Fruit fly (Drosophila melanogaster) whole organism, embryonic: Measurements from ENCODE around the gene CG31875.

Source experiments
- ATbp ChIP-seq: fragments of 200-800 bp; sonication (Bioruptor generic); optimal IDR thresholded peaks from 2 replicates; lab custom pipeline; 2017; ENCODE audit warnings: missing biosample characterization, mild to moderate bottlenecking, missing genetic modification characterization, missing genetic modification reagents
- Atf3 ChIP-seq: fragments of 200-800 bp; sonication (Bioruptor generic); optimal IDR thresholded peaks from 3 replicates; lab custom pipeline; 2016; ENCODE audit warnings: missing biosample characterization, missing genetic modification characterization
- CG10267 ChIP-seq: fragments of 200-800 bp; sonication (Bioruptor generic); optimal IDR thresholded peaks from 2 replicates; lab custom pipeline; 2018; ENCODE audit warnings: missing biosample characterization, mild to moderate bottlenecking, missing genetic modification characterization, moderate library complexity
- CG10979 ChIP-seq: fragments of 200-800 bp; sonication (Bioruptor generic); optimal IDR thresholded peaks from 2 replicates; lab custom pipeline; 2018; ENCODE audit warnings: missing biosample characterization, mild to moderate bottlenecking, missing genetic modification characterization, moderate library complexity
- CG13424 ChIP-seq: fragments of 200-800 bp; sonication (Bioruptor generic); optimal IDR thresholded peaks from 2 replicates; lab custom pipeline; 2019; ENCODE audit warnings: missing biosample characterization, mild to moderate bottlenecking, missing genetic modification characterization, moderate library complexity
- CG17829 ChIP-seq: fragments of 200-800 bp; optimal IDR thresholded peaks from 2 replicates; lab custom pipeline; 2019; ENCODE audit warnings: missing biosample characterization, mild to moderate bottlenecking, missing genetic modification characterization, moderate library complexity
- CG2120 ChIP-seq: fragments of 200-800 bp; sonication (Bioruptor generic); optimal IDR thresholded peaks from 3 replicates; lab custom pipeline; 2016; ENCODE audit warnings: missing biosample characterization, missing genetic modification characterization
- CG2712 ChIP-seq: fragments of 200-800 bp; optimal IDR thresholded peaks from 3 replicates; lab custom pipeline; 2019; ENCODE audit warnings: missing biosample characterization, mild to moderate bottlenecking, missing genetic modification characterization, moderate library complexity
- CG31388 ChIP-seq: fragments of 200-800 bp; sonication (Bioruptor generic); optimal IDR thresholded peaks from 2 replicates; lab custom pipeline; 2016; ENCODE audit warnings: missing biosample characterization, missing genetic modification characterization
- CG32767 ChIP-seq: fragments of 200-800 bp; sonication (Bioruptor generic); IDR thresholded peaks from 2 replicates; pipeline ENCODE4 v1.3.6; 2022; ENCODE audit warnings: missing biosample characterization, missing genetic modification characterization
- CG33557 ChIP-seq: fragments of 200-800 bp; sonication (Bioruptor generic); optimal IDR thresholded peaks from 2 replicates; lab custom pipeline; 2019; ENCODE audit warnings: missing biosample characterization, mild to moderate bottlenecking, missing genetic modification characterization, moderate library complexity
- CG6689 ChIP-seq: fragments of 200-800 bp; sonication (Bioruptor generic); IDR thresholded peaks from 2 replicates; pipeline ENCODE4 v1.3.6; 2022; ENCODE audit warnings: missing biosample characterization, missing genetic modification characterization
- CG7357 ChIP-seq: fragments of 200-800 bp; sonication (Bioruptor generic); IDR thresholded peaks from 3 replicates; pipeline ENCODE4 v1.3.6; 2022; ENCODE audit warnings: missing biosample characterization, missing genetic modification characterization
- CG7786 ChIP-seq: fragments of 200-800 bp; sonication (Bioruptor generic); optimal IDR thresholded peaks from 2 replicates; lab custom pipeline; 2016; ENCODE audit warnings: missing biosample characterization, missing genetic modification characterization
- CG8290 ChIP-seq, 3 experiments: fragments of 200-800 bp; sonication (Bioruptor generic); optimal IDR thresholded peaks; 2 replicates each; lab custom pipeline; 2016 to 2019; ENCODE audit warnings: missing biosample characterization in 3 of 3, missing genetic modification characterization in 3 of 3, mild to moderate bottlenecking in 2 of 3, moderate library complexity in 1 of 3
- CG8765 ChIP-seq: fragments of 200-800 bp; sonication (Bioruptor generic); IDR thresholded peaks from 2 replicates; pipeline ENCODE4 v1.3.6; 2022; ENCODE audit warnings: missing biosample characterization, missing genetic modification characterization
- Eip74EF ChIP-seq, 2 experiments: fragments of 200-800 bp in 1 of 2; fragments of >200 bp in 1 of 2; sonication (Bioruptor generic) in 1 of 2; optimal IDR thresholded peaks; 2 replicates each; lab custom pipeline; 2017 to 2019; ENCODE audit warnings: missing biosample characterization in 2 of 2, missing genetic modification characterization in 2 of 2, mild to moderate bottlenecking in 1 of 2, moderate library complexity in 1 of 2
- HHEX ChIP-seq: fragments of 200-800 bp; sonication (Bioruptor generic); optimal IDR thresholded peaks from 3 replicates; lab custom pipeline; 2017; ENCODE audit warnings: missing biosample characterization, mild to moderate bottlenecking, missing genetic modification characterization, missing genetic modification reagents
- NFAT ChIP-seq: fragments of 200-800 bp; sonication (Bioruptor generic); IDR thresholded peaks from 2 replicates; pipeline ENCODE4 v1.3.6; 2022; ENCODE audit warnings: missing biosample characterization, missing genetic modification characterization
- Oli ChIP-seq: fragments of 200-800 bp; sonication (Bioruptor generic); optimal IDR thresholded peaks from 2 replicates; lab custom pipeline; 2018; ENCODE audit warnings: missing biosample characterization, mild to moderate bottlenecking, missing genetic modification characterization, moderate library complexity
- Poxn ChIP-seq: fragments of 200-800 bp; sonication (Bioruptor generic); IDR thresholded peaks from 2 replicates; pipeline ENCODE4 v1.3.6; 2022; ENCODE audit warnings: missing biosample characterization, missing genetic modification characterization
- Sox100B ChIP-seq: fragments of 200-800 bp; sonication (Bioruptor generic); optimal IDR thresholded peaks from 3 replicates; lab custom pipeline; 2018; ENCODE audit warnings: missing biosample characterization, mild to moderate bottlenecking, missing genetic modification characterization
- Sox102F ChIP-seq: fragments of 200-800 bp; sonication (Bioruptor generic); optimal IDR thresholded peaks from 2 replicates; lab custom pipeline; 2018; ENCODE audit warnings: missing biosample characterization, mild to moderate bottlenecking, missing genetic modification characterization, moderate library complexity
- Sry-β ChIP-seq: fragments of 200-800 bp; sonication (Bioruptor generic); optimal IDR thresholded peaks from 2 replicates; lab custom pipeline; 2018; ENCODE audit warnings: missing biosample characterization, mild to moderate bottlenecking, missing genetic modification characterization, moderate library complexity
- Xrp1 ChIP-seq: fragments of 200-800 bp; sonication (Bioruptor generic); IDR thresholded peaks from 2 replicates; pipeline ENCODE4 v1.3.6; 2022; ENCODE audit warnings: missing biosample characterization, missing genetic modification characterization
- abd-A ChIP-seq: fragments of 200-800 bp; sonication (Bioruptor generic); optimal IDR thresholded peaks from 3 replicates; lab custom pipeline; 2019; ENCODE audit warnings: missing biosample characterization, mild to moderate bottlenecking, missing genetic modification characterization, moderate library complexity
- chif ChIP-seq, 2 experiments: fragments of 200-800 bp; sonication (Bioruptor generic); optimal IDR thresholded peaks; 3 replicates each; lab custom pipeline; 2016; ENCODE audit warnings: missing biosample characterization in 2 of 2, missing genetic modification characterization in 2 of 2
- chinmo ChIP-seq: fragments of 200-800 bp; sonication (Bioruptor generic); IDR thresholded peaks from 4 replicates; pipeline ENCODE4 v1.3.6; 2022; ENCODE audit warnings: missing biosample characterization, missing genetic modification characterization; ENCODE audit not compliant: partially characterized antibody
- crp ChIP-seq, 2 experiments: fragments of 200-800 bp; sonication (Bioruptor generic); optimal IDR thresholded peaks; 2 replicates in 1 of 2; 3 replicates in 1 of 2; lab custom pipeline; 2017; ENCODE audit warnings: missing biosample characterization in 2 of 2, missing genetic modification characterization in 2 of 2, mild to moderate bottlenecking in 1 of 2, moderate library complexity in 1 of 2
- disco-r ChIP-seq: fragments of 200-800 bp; sonication (Bioruptor generic); optimal IDR thresholded peaks from 2 replicates; lab custom pipeline; 2016; ENCODE audit warnings: missing biosample characterization, missing genetic modification characterization
- dysf ChIP-seq: fragments of 200-800 bp; sonication (Bioruptor generic); IDR thresholded peaks from 3 replicates; pipeline ENCODE4 v1.3.6; 2022; ENCODE audit warnings: missing biosample characterization, missing genetic modification characterization
- fd3F ChIP-seq: fragments of 200-800 bp; sonication (Bioruptor generic); optimal IDR thresholded peaks from 2 replicates; lab custom pipeline; 2018; ENCODE audit warnings: missing biosample characterization, mild to moderate bottlenecking, missing genetic modification characterization, moderate library complexity
- gro ChIP-seq: fragments of 200-800 bp; sonication (Bioruptor generic); optimal IDR thresholded peaks from 2 replicates; lab custom pipeline; 2016; ENCODE audit warnings: missing biosample characterization, missing genetic modification characterization
- hth ChIP-seq: fragments of >200 bp; optimal IDR thresholded peaks from 2 replicates; lab custom pipeline; 2017; ENCODE audit warnings: inconsistent platforms
- jing ChIP-seq: fragments of 200-800 bp; sonication (Bioruptor generic); optimal IDR thresholded peaks from 2 replicates; lab custom pipeline; 2018; ENCODE audit warnings: missing biosample characterization, mild to moderate bottlenecking, missing genetic modification characterization
- nom ChIP-seq: fragments of 200-800 bp; sonication (Bioruptor generic); optimal IDR thresholded peaks from 2 replicates; lab custom pipeline; 2017; ENCODE audit warnings: missing biosample characterization, missing genetic modification characterization, mild to moderate bottlenecking, moderate library complexity, missing genetic modification reagents
- pb ChIP-seq: fragments of 200-800 bp; sonication (Bioruptor generic); optimal IDR thresholded peaks from 3 replicates; lab custom pipeline; 2016; ENCODE audit warnings: missing biosample characterization, missing genetic modification characterization
- pnt ChIP-seq: fragments of 200-800 bp; sonication (Bioruptor generic); optimal IDR thresholded peaks from 3 replicates; lab custom pipeline; 2016; ENCODE audit warnings: missing biosample characterization, missing genetic modification characterization
- prd ChIP-seq, 3 experiments: fragments of >200 bp in 2 of 3; fragments of 200-800 bp in 1 of 3; sonication (Bioruptor generic) in 1 of 3; optimal IDR thresholded peaks in 2 of 3; IDR thresholded peaks in 1 of 3; 2 replicates in 2 of 3; 3 replicates in 1 of 3; pipeline versions ENCODE4 v1.3.6 to Lab custom; 2017 to 2022; ENCODE audit warnings: missing biosample characterization in 1 of 3, missing genetic modification characterization in 1 of 3
- pum ChIP-seq: fragments of 200-800 bp; sonication (Bioruptor generic); optimal IDR thresholded peaks from 2 replicates; lab custom pipeline; 2016; ENCODE audit warnings: missing biosample characterization, missing genetic modification characterization
- row ChIP-seq: fragments of 200-800 bp; sonication (Bioruptor generic); IDR thresholded peaks from 3 replicates; pipeline ENCODE4 v1.3.6; 2022; ENCODE audit warnings: missing biosample characterization, missing genetic modification characterization
- run ChIP-seq: fragments of 200-800 bp; sonication (Bioruptor generic); optimal IDR thresholded peaks from 3 replicates; lab custom pipeline; 2018; ENCODE audit warnings: missing biosample characterization, mild to moderate bottlenecking, missing genetic modification characterization
- shn ChIP-seq: fragments of 200-800 bp; sonication (Bioruptor generic); optimal IDR thresholded peaks from 3 replicates; lab custom pipeline; 2016; ENCODE audit warnings: missing biosample characterization, missing genetic modification characterization
- sim ChIP-seq: fragments of 200-800 bp; sonication (Bioruptor generic); IDR thresholded peaks from 2 replicates; pipeline ENCODE4 v1.3.6; 2022; ENCODE audit warnings: missing biosample characterization, missing genetic modification characterization
- stwl ChIP-seq: fragments of 200-800 bp; sonication (Bioruptor generic); optimal IDR thresholded peaks from 3 replicates; lab custom pipeline; 2018; ENCODE audit warnings: missing biosample characterization, mild to moderate bottlenecking, missing genetic modification characterization, moderate library complexity
- tin ChIP-seq: fragments of 200-800 bp; sonication (Bioruptor generic); optimal IDR thresholded peaks from 3 replicates; lab custom pipeline; 2016; ENCODE audit warnings: missing biosample characterization, missing genetic modification characterization
- toy ChIP-seq: fragments of 200-800 bp; sonication (Bioruptor generic); IDR thresholded peaks from 2 replicates; pipeline ENCODE4 v1.3.6; 2022; ENCODE audit warnings: missing biosample characterization, missing genetic modification characterization
- vfl ChIP-seq: fragments of 200-800 bp; sonication (Bioruptor generic); optimal IDR thresholded peaks from 2 replicates; lab custom pipeline; 2016; ENCODE audit warnings: missing biosample characterization, missing genetic modification characterization
- yki ChIP-seq: fragments of >200 bp; optimal IDR thresholded peaks from 3 replicates; lab custom pipeline; 2018

CG31875 gene

DNA sequence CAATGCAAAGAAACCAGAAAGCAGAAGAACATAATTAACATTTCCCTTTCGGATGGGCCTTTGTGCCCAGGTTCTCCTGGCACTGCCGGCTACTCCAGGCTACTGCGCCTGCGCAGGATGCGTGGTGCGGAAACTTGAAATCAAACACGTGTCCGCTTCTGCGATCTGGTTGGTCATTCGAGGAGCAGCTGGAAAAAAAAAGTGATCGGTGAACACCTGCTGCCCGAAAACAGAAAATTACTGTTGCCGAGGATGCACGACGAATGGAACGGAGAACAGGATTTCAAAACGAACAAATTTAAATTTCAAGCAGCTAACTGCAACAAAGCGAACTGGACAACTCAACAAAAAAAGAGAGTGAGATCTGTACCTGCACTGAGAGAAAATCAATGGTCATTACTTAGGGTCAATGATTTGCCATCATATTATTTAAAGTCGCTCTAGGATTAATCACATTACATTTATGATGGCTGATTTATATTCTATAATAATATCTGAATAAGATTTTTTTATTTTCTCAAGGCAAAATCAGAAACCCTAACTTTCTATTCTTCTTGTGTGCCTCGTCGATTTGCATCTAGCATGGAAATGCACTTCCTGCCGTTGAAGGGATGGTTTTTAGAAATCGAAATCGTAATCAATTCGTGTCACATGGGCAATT, 12.6 kb downstream of the CG31875 start (continued):
- no peak for TF ChIP-seq Sry-β
- peak; percentile 44; the same call in 2 of the 3 replicates for TF ChIP-seq row
- peak; percentile 14; the same call in 1 of the 2 replicates for TF ChIP-seq CG8765 (GFP tag; lab: Robert Waterston, UW)
- no peak for TF ChIP-seq sim (GFP tag; lab: Robert Waterston, UW)
- no peak for TF ChIP-seq Eip74EF (GFP tag; optimal IDR thresholded peaks at IDR 0.05; lab: Kevin White, UChicago)
- no peak for TF ChIP-seq CG7786
- peak in 1 of 2 experiments; percentile 15 for TF ChIP-seq chif (GFP tag; optimal IDR thresholded peaks at IDR 0.05; lab: Kevin White, UChicago)
- TF ChIP-seq toy (GFP tag; lab: Robert Waterston, UW), result no peak
- TF ChIP-seq CG10979, result peak; percentile 59
- TF ChIP-seq prd (optimal IDR thresholded peaks at IDR 0.05; lab: Kevin White, UChicago), result no peak
- TF ChIP-seq prd (GFP tag; IDR thresholded peaks at IDR 0.05; lab: Robert Waterston, UW), result peak; percentile 61; the same call in 1 of the 3 replicates
- TF ChIP-seq nom (GFP tag; lab: Kevin White, UChicago), result no peak
- no peak for TF ChIP-seq gro (GFP tag; lab: Kevin White, UChicago)
- TF ChIP-seq Oli (tag; lab: Kevin White, UChicago), result no peak
- no peak for TF ChIP-seq pb (GFP tag; lab: Kevin White, UChicago)
- no peak for TF ChIP-seq jing (GFP tag; lab: Kevin White, UChicago)
- TF ChIP-seq Poxn (GFP tag; lab: Robert Waterston, UW), result no peak
- no peak for TF ChIP-seq abd-A (tag; lab: Kevin White, UChicago)
- TF ChIP-seq CG8290 (GFP tag; optimal IDR thresholded peaks at IDR 0.05; lab: Kevin White, UChicago), result no peak
- no peak for TF ChIP-seq CG8290 (tag; optimal IDR thresholded peaks at IDR 0.05; lab: Kevin White, UChicago)
- no peak for TF ChIP-seq CG2120 (GFP tag; lab: Kevin White, UChicago)
- no peak for TF ChIP-seq Sox102F (GFP tag; lab: Kevin White, UChicago)
- no peak for TF ChIP-seq shn (GFP tag; lab: Kevin White, UChicago)
- TF ChIP-seq dysf, result no peak
- no peak for TF ChIP-seq hth
- TF ChIP-seq CG7357, result no peak
- TF ChIP-seq fd3F (GFP tag; lab: Kevin White, UChicago), result no peak
- TF ChIP-seq pnt, result no peak
- peak; percentile 13 for TF ChIP-seq stwl
- TF ChIP-seq Sox100B (GFP tag; lab: Kevin White, UChicago), result no peak
- no peak for TF ChIP-seq HHEX
- peak; percentile 66 for TF ChIP-seq CG2712 (tag; lab: Kevin White, UChicago)
- no peak for TF ChIP-seq disco-r
- no peak for TF ChIP-seq Atf3 (GFP tag; lab: Kevin White, UChicago)
- no peak for TF ChIP-seq ATbp (GFP tag; lab: Kevin White, UChicago)
- peak; percentile 16 for TF ChIP-seq tin (GFP tag; lab: Kevin White, UChicago)
- no peak for TF ChIP-seq pum (GFP tag; lab: Kevin White, UChicago)
- TF ChIP-seq CG32767 (GFP tag; lab: Robert Waterston, UW), result no peak
- no peak for TF ChIP-seq chinmo
- TF ChIP-seq CG6689 (GFP tag; lab: Robert Waterston, UW), result no peak
- no peak for TF ChIP-seq CG13424 (tag; lab: Kevin White, UChicago)
- TF ChIP-seq run (tag; lab: Kevin White, UChicago), result no peak
- no peak for TF ChIP-seq NFAT (GFP tag; lab: Robert Waterston, UW)
- TF ChIP-seq CG10267 (tag; lab: Kevin White, UChicago), result peak; percentile 40
- no peak for TF ChIP-seq CG31388 (GFP tag; lab: Kevin White, UChicago)
- no peak for TF ChIP-seq vfl (GFP tag; lab: Kevin White, UChicago)
- TF ChIP-seq crp (GFP tag; optimal IDR thresholded peaks at IDR 0.05; lab: Kevin White, UChicago), result no peak
- no peak for TF ChIP-seq yki (lab: Kevin White, UChicago)
- TF ChIP-seq CG33557 (GFP tag; lab: Kevin White, UChicago), result no peak
- peak; percentile 73 for TF ChIP-seq Xrp1 (GFP tag; lab: Robert Waterston, UW)
- peak; percentile 65 for TF ChIP-seq CG17829 (tag; lab: Kevin White, UChicago)
